Worm (Caenorhabditis elegans) whole organism, L4 larva: ENCODE results near the gene F22E5.13.
"Not testable (repeated sequence)": the region's sequence is repeated elsewhere in the genome, so short reads cannot be mapped to it uniquely, and the experiment has no call there.

Experiments
- F10B5.3 ChIP-seq: sonication (generic microtip); optimal IDR thresholded peaks from 2 replicates; lab custom pipeline; 2016; ENCODE audit warnings: mild to moderate bottlenecking, missing genetic modification characterization, missing compliant biosample characterization
- F26F4.8 ChIP-seq: fragments of 200-800 bp; sonication (Bioruptor generic); conservative IDR thresholded peaks from 2 replicates; pipeline ENCODE4 v1.3.6; 2022; ENCODE audit warnings: missing genetic modification characterization, missing compliant biosample characterization
- F44E2.7 ChIP-seq: fragments of 200-800 bp; sonication (Bioruptor generic); IDR thresholded peaks from 2 replicates; pipeline ENCODE4 v2.1.2; 2022; ENCODE audit warnings: missing genetic modification characterization, missing compliant biosample characterization
- T20F7.1 ChIP-seq: fragments of 200-800 bp; sonication (Bioruptor generic); optimal IDR thresholded peaks from 2 replicates; lab custom pipeline; 2018; ENCODE audit warnings: mild to moderate bottlenecking, missing genetic modification characterization, missing compliant biosample characterization
- Y5F2A.4 ChIP-seq: fragments of 200-800 bp; sonication (Bioruptor generic); optimal IDR thresholded peaks from 2 replicates; lab custom pipeline; 2018; ENCODE audit warnings: mild to moderate bottlenecking, missing genetic modification characterization, missing compliant biosample characterization
- aha-1 ChIP-seq: fragments of 150-350 bp; peaks from one replicate; lab custom pipeline; 2014; ENCODE audit warnings: missing biosample characterization, missing genetic modification characterization
- aly-2 ChIP-seq: sonication (generic microtip); optimal IDR thresholded peaks from 2 replicates; lab custom pipeline; 2018; ENCODE audit warnings: missing biosample characterization, missing genetic modification characterization
- arid-1 ChIP-seq: fragments of 200-800 bp; sonication (Bioruptor generic); conservative IDR thresholded peaks from 2 replicates; pipeline ENCODE4 v1.3.6; 2022; ENCODE audit warnings: missing genetic modification reagents, missing genetic modification characterization, missing compliant biosample characterization
- ceh-28 ChIP-seq: fragments of 150-350 bp; optimal IDR thresholded peaks from 2 replicates; lab custom pipeline; 2014; ENCODE audit warnings: missing biosample characterization, missing genetic modification reagents, missing genetic modification characterization
- ces-1 ChIP-seq: fragments of 150-350 bp; sonication (generic microtip); optimal IDR thresholded peaks from 4 replicates; lab custom pipeline; 2014; ENCODE audit warnings: missing biosample characterization, missing genetic modification reagents, missing genetic modification characterization
- daf-8 ChIP-seq: fragments of 200-800 bp; sonication (Bioruptor generic); IDR thresholded peaks from 2 replicates; pipeline ENCODE4 v1.3.6; 2022; ENCODE audit warnings: missing genetic modification characterization, missing compliant biosample characterization
- dmd-8 ChIP-seq: fragments of 200-800 bp; sonication (Bioruptor generic); IDR thresholded peaks from 2 replicates; pipeline ENCODE4 v1.3.6; 2022; ENCODE audit warnings: missing genetic modification characterization, missing compliant biosample characterization
- dmd-9 ChIP-seq: fragments of 200-800 bp; sonication (Bioruptor generic); IDR thresholded peaks from 2 replicates; pipeline ENCODE4 v1.3.6; 2022; ENCODE audit warnings: missing genetic modification reagents, missing genetic modification characterization, missing compliant biosample characterization
- egl-43 ChIP-seq: fragments of 200-800 bp; sonication (Bioruptor generic); IDR thresholded peaks from 2 replicates; pipeline ENCODE4 v1.3.6; 2022; ENCODE audit warnings: missing genetic modification reagents, missing genetic modification characterization, missing compliant biosample characterization
- fkh-10 ChIP-seq: fragments of 150-350 bp; optimal IDR thresholded peaks from 2 replicates; lab custom pipeline; 2014; ENCODE audit warnings: missing biosample characterization, missing genetic modification reagents, missing genetic modification characterization
- fos-1 ChIP-seq: fragments of 150-350 bp; optimal IDR thresholded peaks from 2 replicates; lab custom pipeline; 2014; ENCODE audit warnings: missing biosample characterization, missing genetic modification characterization
- lin-39 ChIP-seq: fragments of 150-350 bp; optimal IDR thresholded peaks from 2 replicates; lab custom pipeline; 2014; ENCODE audit warnings: missing biosample characterization, missing genetic modification reagents, missing genetic modification characterization
- lsy-2 ChIP-seq, 2 experiments: fragments of 150-350 bp in 1 of 2; sonication (generic microtip) in 1 of 2; optimal IDR thresholded peaks; 2 replicates each; lab custom pipeline; 2014 to 2017; ENCODE audit warnings: missing biosample characterization in 2 of 2, missing genetic modification characterization in 2 of 2
- mes-2 ChIP-seq: sonication (generic microtip); optimal IDR thresholded peaks from 2 replicates; lab custom pipeline; 2016; ENCODE audit warnings: missing genotype, mild to moderate bottlenecking, missing genetic modification characterization, missing compliant biosample characterization; ENCODE audit not compliant: poor library complexity, severe bottlenecking
- nhr-102 ChIP-seq: sonication (generic microtip); optimal IDR thresholded peaks from 2 replicates; lab custom pipeline; 2016; ENCODE audit warnings: mild to moderate bottlenecking, missing genetic modification characterization, moderate library complexity, missing compliant biosample characterization
- nhr-28 ChIP-seq: fragments of 150-350 bp; optimal IDR thresholded peaks from 2 replicates; lab custom pipeline; 2014; ENCODE audit warnings: missing biosample characterization, missing genetic modification characterization
- saeg-2 ChIP-seq: fragments of 200-800 bp; sonication (Bioruptor generic); IDR thresholded peaks from 2 replicates; pipeline ENCODE4 v1.3.6; 2022; ENCODE audit warnings: missing genetic modification reagents, missing genetic modification characterization, missing compliant biosample characterization
- set-16 ChIP-seq: fragments of 200-800 bp; sonication (Bioruptor generic); IDR thresholded peaks from 2 replicates; pipeline ENCODE4 v1.3.6; 2022; ENCODE audit warnings: missing genetic modification reagents, missing genetic modification characterization, missing compliant biosample characterization
- tag-97 ChIP-seq: fragments of 200-800 bp; sonication (Bioruptor generic); IDR thresholded peaks from 2 replicates; pipeline ENCODE4 v1.3.6; 2022; ENCODE audit warnings: missing genetic modification characterization, missing compliant biosample characterization
- unc-62 ChIP-seq, 3 experiments: fragments of 150-350 bp in 1 of 3; sonication (generic microtip); optimal IDR thresholded peaks in 2 of 3; peaks in 1 of 3; 1 replicate in 1 of 3; 2 replicates in 2 of 3; lab custom pipeline; 2014 to 2017; ENCODE audit warnings: missing biosample characterization in 3 of 3, missing genetic modification characterization in 3 of 3, missing genetic modification reagents in 3 of 3, missing genotype in 1 of 3
- zip-11 ChIP-seq: fragments of 200-800 bp; sonication (Bioruptor generic); IDR thresholded peaks from 2 replicates; pipeline ENCODE4 v1.3.6; 2022; ENCODE audit warnings: missing genetic modification characterization, missing compliant biosample characterization

F22E5.13 gene

ce11 chrII:2628401-2628800, 21.0 kb downstream of the F22E5.13 start:
- TF ChIP-seq tag-97 (GFP tag; lab: Robert Waterston, UW), result no peak
- no peak for TF ChIP-seq arid-1 (GFP tag; lab: Robert Waterston, UW)
- TF ChIP-seq zip-11 (GFP tag; lab: Robert Waterston, UW), result no peak
- peak; percentile 67; the same call in 1 of the 2 replicates for TF ChIP-seq egl-43 (GFP tag; lab: Robert Waterston, UW)
- TF ChIP-seq dmd-9, result no peak
- TF ChIP-seq lsy-2 (tag; optimal IDR thresholded peaks at IDR 0.05; lab: Kevin White, UChicago), result no peak
- TF ChIP-seq T20F7.1 (GFP tag; lab: Kevin White, UChicago), result no peak
- 0 out of 2 replicates have a peak, but pooled peaks have one; percentile 26 for TF ChIP-seq F26F4.8 (GFP tag; lab: Robert Waterston, UW)
- peak; percentile 91 for TF ChIP-seq set-16 (GFP tag; lab: Robert Waterston, UW)
- TF ChIP-seq daf-8 (GFP tag; lab: Robert Waterston, UW), result no peak
- TF ChIP-seq dmd-8 (GFP tag; lab: Robert Waterston, UW), result no peak

- TF ChIP-seq tag-97 (GFP tag; lab: Robert Waterston, UW) (no peak), mes-2 (no peak), fkh-10 (no peak), F10B5.3 (tag; lab: Kevin White, UChicago) (no peak), aha-1 (tag; lab: Kevin White, UChicago) (peak; percentile 10), zip-11 (GFP tag; lab: Robert Waterston, UW) (no peak), set-16 (GFP tag; lab: Robert Waterston, UW) (peak; percentile 93), egl-43 (GFP tag; lab: Robert Waterston, UW) (peak; percentile 65; the same call in 1 of the 2 replicates), ces-1 (GFP tag; lab: Kevin White, UChicago) (no peak), lin-39 (no peak)
These were observed 22.2 kb downstream of the F22E5.13 start, which contains the start of gene sri-71 for ce11 chrII:2627154-2627799. sri-71 (plus strand) TSS chrII:2627749.

- TF ChIP-seq Y5F2A.4 (GFP tag; lab: Kevin White, UChicago) (no peak), ceh-28 (tag; lab: Kevin White, UChicago) (no peak), F44E2.7 (GFP tag; lab: Robert Waterston, UW) (no peak), dmd-9 (no peak), saeg-2 (no peak)
These were observed 24.6 kb downstream of the F22E5.13 start, which contains the start of gene lgc-28 for ce11 chrII:2624792-2625191. lgc-28 (plus strand) TSS chrII:2625092.

ce11 chrII:2622936-2623452, 26.4 kb downstream of the F22E5.13 start, which contains the start of gene D2062.4:
D2062.4 (plus strand) TSS chrII:2623402.
- peak; percentile 61 for TF ChIP-seq ceh-28 (tag; lab: Kevin White, UChicago)

ce11 chrII:2622480-2622879, 27.0 kb downstream of the F22E5.13 start, which contains the start of gene D2062.5:
D2062.5 (plus strand) TSS chrII:2622780.
- TF ChIP-seq aly-2 (tag; lab: Kevin White, UChicago), result no peak
- no peak for TF ChIP-seq mes-2
- TF ChIP-seq nhr-28 (tag; lab: Kevin White, UChicago), result no peak
- no peak for TF ChIP-seq nhr-102 (tag; lab: Kevin White, UChicago)
- TF ChIP-seq aha-1 (tag; lab: Kevin White, UChicago), result no peak
- no peak for TF ChIP-seq ces-1 (GFP tag; lab: Kevin White, UChicago)
- no peak for TF ChIP-seq fos-1 (tag; lab: Kevin White, UChicago)

ce11 chrII:2619148-2619547, 30.3 kb downstream of the F22E5.13 start, which contains the start of gene msrp-6:
msrp-6 (plus strand) TSS chrII:2619448.
- peak; percentile 25 for TF ChIP-seq aha-1 (tag; lab: Kevin White, UChicago)
- peak in 1 of 2 experiments; percentile 28 for TF ChIP-seq unc-62 (GFP tag; optimal IDR thresholded peaks at IDR 0.05 in 1 of 2; lab: Kevin White, UChicago)
- not testable (repeated sequence) for TF ChIP-seq unc-62 (tag; optimal IDR thresholded peaks at IDR 0.05; lab: Kevin White, UChicago)
